Fruit fly (Drosophila melanogaster) whole organism, embryonic: Measurements from ENCODE around the gene Glut4EF.

Experiments used
- CG10565 ChIP-seq: fragments of 200-800 bp; sonication (Bioruptor generic); optimal IDR thresholded peaks from 3 replicates; lab custom pipeline; 2016; ENCODE audit warnings: missing biosample characterization, mild to moderate bottlenecking, missing genetic modification characterization
- CG11247 ChIP-seq: fragments of 200-800 bp; sonication (Bioruptor generic); IDR thresholded peaks from 2 replicates; pipeline ENCODE4 v1.3.6; 2022; ENCODE audit warnings: missing biosample characterization, missing genetic modification characterization
- CG11504 ChIP-seq: fragments of 200-800 bp; sonication (Bioruptor generic); optimal IDR thresholded peaks from 3 replicates; lab custom pipeline; 2019; ENCODE audit warnings: missing biosample characterization, mild to moderate bottlenecking, missing genetic modification characterization, moderate library complexity
- CG12219 ChIP-seq: fragments of 200-800 bp; sonication (Bioruptor generic); optimal IDR thresholded peaks from 3 replicates; lab custom pipeline; 2018; ENCODE audit warnings: missing biosample characterization, mild to moderate bottlenecking, missing genetic modification characterization
- CG17568 ChIP-seq: fragments of 200-800 bp; sonication (Bioruptor generic); optimal IDR thresholded peaks from 2 replicates; lab custom pipeline; 2018; ENCODE audit warnings: missing biosample characterization, mild to moderate bottlenecking, missing genetic modification characterization, moderate library complexity
- CG2116 ChIP-seq: fragments of 200-800 bp; sonication (Bioruptor generic); optimal IDR thresholded peaks from 3 replicates; lab custom pipeline; 2018; ENCODE audit warnings: missing biosample characterization, mild to moderate bottlenecking, missing genetic modification characterization
- CG31388 ChIP-seq: fragments of 200-800 bp; sonication (Bioruptor generic); optimal IDR thresholded peaks from 2 replicates; lab custom pipeline; 2016; ENCODE audit warnings: missing biosample characterization, missing genetic modification characterization
- CG34422 ChIP-seq: fragments of 200-800 bp; sonication (Bioruptor generic); IDR thresholded peaks from 3 replicates; pipeline ENCODE4 v1.3.6; 2022; ENCODE audit warnings: missing biosample characterization, missing genetic modification characterization
- CG4328 ChIP-seq: fragments of 200-800 bp; sonication (Bioruptor generic); optimal IDR thresholded peaks from 3 replicates; lab custom pipeline; 2017; ENCODE audit warnings: missing biosample characterization, missing genetic modification reagents, missing genetic modification characterization
- CG4820 ChIP-seq: fragments of 200-800 bp; sonication (Bioruptor generic); optimal IDR thresholded peaks from 3 replicates; lab custom pipeline; 2016; ENCODE audit warnings: missing biosample characterization, missing genetic modification characterization
- CG7357 ChIP-seq: fragments of 200-800 bp; sonication (Bioruptor generic); IDR thresholded peaks from 3 replicates; pipeline ENCODE4 v1.3.6; 2022; ENCODE audit warnings: missing biosample characterization, missing genetic modification characterization
- CG7839 ChIP-seq: fragments of 200-800 bp; sonication (Bioruptor generic); optimal IDR thresholded peaks from 3 replicates; lab custom pipeline; 2018; ENCODE audit warnings: missing biosample characterization, mild to moderate bottlenecking, missing genetic modification characterization, moderate library complexity
- CG8359 ChIP-seq: fragments of 200-800 bp; sonication (Bioruptor generic); optimal IDR thresholded peaks from 2 replicates; lab custom pipeline; 2017; ENCODE audit warnings: missing biosample characterization, mild to moderate bottlenecking, missing genetic modification characterization, borderline replicate concordance
- CG9609 ChIP-seq: fragments of 200-800 bp; sonication (Bioruptor generic); optimal IDR thresholded peaks from 3 replicates; lab custom pipeline; 2016; ENCODE audit warnings: missing biosample characterization, missing genetic modification characterization
- CG9797 ChIP-seq: fragments of 200-800 bp; sonication (Bioruptor generic); optimal IDR thresholded peaks from 3 replicates; lab custom pipeline; 2018; ENCODE audit warnings: missing biosample characterization, mild to moderate bottlenecking, missing genetic modification characterization
- Camta ChIP-seq: fragments of 200-800 bp; sonication (Bioruptor generic); optimal IDR thresholded peaks from 2 replicates; lab custom pipeline; 2016; ENCODE audit warnings: missing biosample characterization, missing genetic modification characterization
- CoRest ChIP-seq: fragments of 200-800 bp; sonication (Bioruptor generic); optimal IDR thresholded peaks from 3 replicates; lab custom pipeline; 2018; ENCODE audit warnings: missing biosample characterization, mild to moderate bottlenecking, missing genetic modification characterization, moderate library complexity
- Dek ChIP-seq: fragments of 200-800 bp; sonication (Bioruptor generic); optimal IDR thresholded peaks from 3 replicates; lab custom pipeline; 2019; ENCODE audit warnings: missing biosample characterization, mild to moderate bottlenecking, missing genetic modification characterization, moderate library complexity
- Dll ChIP-seq: fragments of 200-800 bp; sonication (Bioruptor generic); IDR thresholded peaks from 4 replicates; pipeline ENCODE4 v1.3.6; 2022; ENCODE audit warnings: missing biosample characterization, missing genetic modification characterization; ENCODE audit not compliant: partially characterized antibody
- Dp ChIP-seq: fragments of 200-800 bp; sonication (Bioruptor generic); optimal IDR thresholded peaks from 2 replicates; lab custom pipeline; 2018; ENCODE audit warnings: missing biosample characterization, mild to moderate bottlenecking, missing genetic modification characterization, moderate library complexity
- Dref ChIP-seq: fragments of 200-800 bp; sonication (Bioruptor generic); IDR thresholded peaks from 2 replicates; pipeline ENCODE4 v1.3.6; 2022; ENCODE audit warnings: missing biosample characterization, missing genetic modification characterization
- MBD-R2 ChIP-seq: fragments of 200-800 bp; sonication (Bioruptor generic); IDR thresholded peaks from 2 replicates; pipeline ENCODE4 v1.3.6; 2022; ENCODE audit warnings: missing biosample characterization, missing genetic modification characterization
- Med ChIP-seq: fragments of 200-800 bp; sonication (Bioruptor generic); peaks from one replicate; lab custom pipeline; 2016; ENCODE audit warnings: missing biosample characterization, missing genetic modification characterization, mild to moderate bottlenecking, inconsistent platforms, moderate library complexity
- NC2α ChIP-seq: fragments of 200-800 bp; sonication (Bioruptor generic); optimal IDR thresholded peaks from 2 replicates; lab custom pipeline; 2016; ENCODE audit warnings: missing biosample characterization, missing genetic modification characterization
- Nf-YB ChIP-seq: fragments of 200-800 bp; sonication (Bioruptor generic); optimal IDR thresholded peaks from 3 replicates; lab custom pipeline; 2019; ENCODE audit warnings: missing biosample characterization, mild to moderate bottlenecking, missing genetic modification characterization, moderate library complexity
- Nf-YC ChIP-seq: fragments of 200-800 bp; optimal IDR thresholded peaks from 3 replicates; lab custom pipeline; 2019; ENCODE audit warnings: missing biosample characterization, mild to moderate bottlenecking, missing genetic modification characterization, moderate library complexity
- Pdp1 ChIP-seq, 2 experiments: fragments of 200-800 bp; sonication (Bioruptor generic); optimal IDR thresholded peaks; 3 replicates each; lab custom pipeline; 2016; ENCODE audit warnings: missing biosample characterization in 2 of 2, missing genetic modification characterization in 2 of 2, mild to moderate bottlenecking in 1 of 2, moderate library complexity in 1 of 2
- Scr ChIP-seq: fragments of 200-800 bp; sonication (Bioruptor generic); IDR thresholded peaks from 2 replicates; pipeline ENCODE4 v1.3.6; 2022; ENCODE audit warnings: missing biosample characterization, missing genetic modification characterization; ENCODE audit not compliant: partially characterized antibody
- Six4 ChIP-seq: fragments of 200-800 bp; sonication (Bioruptor generic); optimal IDR thresholded peaks from 2 replicates; lab custom pipeline; 2016; ENCODE audit warnings: missing biosample characterization, missing genetic modification characterization
- Trl ChIP-seq, 3 experiments: fragments of >200 bp in 2 of 3; fragments of 200-800 bp in 1 of 3; sonication (Bioruptor generic) in 1 of 3; optimal IDR thresholded peaks; 2 replicates in 1 of 3; 3 replicates in 2 of 3; lab custom pipeline; 2016 to 2017; ENCODE audit warnings: missing biosample characterization in 1 of 3, missing genetic modification characterization in 1 of 3
- Usf ChIP-seq: fragments of 200-800 bp; sonication (Bioruptor generic); optimal IDR thresholded peaks from 2 replicates; lab custom pipeline; 2017; ENCODE audit warnings: missing genotype, missing biosample characterization, missing genetic modification characterization
- bigmax ChIP-seq: fragments of 200-800 bp; sonication (Bioruptor generic); optimal IDR thresholded peaks from 2 replicates; lab custom pipeline; 2018; ENCODE audit warnings: missing biosample characterization, mild to moderate bottlenecking, missing genetic modification characterization
- btn ChIP-seq: fragments of 200-800 bp; sonication (Bioruptor generic); optimal IDR thresholded peaks from 2 replicates; lab custom pipeline; 2016; ENCODE audit warnings: missing biosample characterization, missing genetic modification characterization
- ci ChIP-seq: fragments of 200-800 bp; sonication (Bioruptor generic); IDR thresholded peaks from 3 replicates; pipeline ENCODE4 v1.3.6; 2022; ENCODE audit warnings: missing biosample characterization, missing genetic modification characterization
- crol ChIP-seq: fragments of 200-800 bp; sonication (Bioruptor generic); IDR thresholded peaks from 2 replicates; pipeline ENCODE4 v1.3.6; 2022; ENCODE audit warnings: missing biosample characterization, missing genetic modification characterization
- crp ChIP-seq, 2 experiments: fragments of 200-800 bp; sonication (Bioruptor generic); optimal IDR thresholded peaks; 2 replicates in 1 of 2; 3 replicates in 1 of 2; lab custom pipeline; 2017; ENCODE audit warnings: missing biosample characterization in 2 of 2, missing genetic modification characterization in 2 of 2, mild to moderate bottlenecking in 1 of 2, moderate library complexity in 1 of 2
- cwo ChIP-seq: fragments of 200-800 bp; sonication (Bioruptor generic); optimal IDR thresholded peaks from 3 replicates; lab custom pipeline; 2017; ENCODE audit warnings: missing biosample characterization, missing genetic modification characterization, mild to moderate bottlenecking, moderate library complexity, missing genetic modification reagents
- dimm ChIP-seq: fragments of 200-800 bp; sonication (Bioruptor generic); IDR thresholded peaks from 2 replicates; pipeline ENCODE4 v1.3.6; 2022; ENCODE audit warnings: missing biosample characterization, missing genetic modification characterization
- dmrt11E ChIP-seq: fragments of 200-800 bp; sonication (Bioruptor generic); optimal IDR thresholded peaks from 3 replicates; lab custom pipeline; 2018; ENCODE audit warnings: missing biosample characterization, mild to moderate bottlenecking, missing genetic modification characterization, moderate library complexity
- fd64A ChIP-seq: fragments of 200-800 bp; sonication (Bioruptor generic); optimal IDR thresholded peaks from 3 replicates; lab custom pipeline; 2018; ENCODE audit warnings: missing biosample characterization, mild to moderate bottlenecking, missing genetic modification characterization
- fru ChIP-seq: fragments of >200 bp; optimal IDR thresholded peaks from 2 replicates; lab custom pipeline; 2017
- gro ChIP-seq: fragments of 200-800 bp; sonication (Bioruptor generic); optimal IDR thresholded peaks from 2 replicates; lab custom pipeline; 2016; ENCODE audit warnings: missing biosample characterization, missing genetic modification characterization
- kah ChIP-seq: fragments of 200-800 bp; sonication (Bioruptor generic); optimal IDR thresholded peaks from 2 replicates; lab custom pipeline; 2018; ENCODE audit warnings: missing biosample characterization, mild to moderate bottlenecking, missing genetic modification characterization
- maf-S ChIP-seq: fragments of 200-800 bp; sonication (Bioruptor generic); optimal IDR thresholded peaks from 2 replicates; lab custom pipeline; 2016; ENCODE audit warnings: missing biosample characterization, missing genetic modification characterization
- phol ChIP-seq: fragments of 200-800 bp; sonication (Bioruptor generic); optimal IDR thresholded peaks from 3 replicates; lab custom pipeline; 2018; ENCODE audit warnings: missing biosample characterization, mild to moderate bottlenecking, missing genetic modification characterization, moderate library complexity
- pum ChIP-seq: fragments of 200-800 bp; sonication (Bioruptor generic); optimal IDR thresholded peaks from 2 replicates; lab custom pipeline; 2016; ENCODE audit warnings: missing biosample characterization, missing genetic modification characterization
- shn ChIP-seq: fragments of 200-800 bp; sonication (Bioruptor generic); optimal IDR thresholded peaks from 3 replicates; lab custom pipeline; 2016; ENCODE audit warnings: missing biosample characterization, missing genetic modification characterization
- sug ChIP-seq: fragments of 200-800 bp; optimal IDR thresholded peaks from 2 replicates; lab custom pipeline; 2019; ENCODE audit warnings: missing biosample characterization, mild to moderate bottlenecking, missing genetic modification characterization, moderate library complexity
- tx ChIP-seq: fragments of 200-800 bp; sonication (Bioruptor generic); optimal IDR thresholded peaks from 2 replicates; lab custom pipeline; 2016; ENCODE audit warnings: missing biosample characterization, missing genetic modification characterization
- wor ChIP-seq: fragments of 200-800 bp; sonication (Bioruptor generic); IDR thresholded peaks from 2 replicates; pipeline ENCODE4 v1.3.6; 2022; ENCODE audit warnings: missing biosample characterization, missing genetic modification characterization

The Glut4EF gene

DNA sequence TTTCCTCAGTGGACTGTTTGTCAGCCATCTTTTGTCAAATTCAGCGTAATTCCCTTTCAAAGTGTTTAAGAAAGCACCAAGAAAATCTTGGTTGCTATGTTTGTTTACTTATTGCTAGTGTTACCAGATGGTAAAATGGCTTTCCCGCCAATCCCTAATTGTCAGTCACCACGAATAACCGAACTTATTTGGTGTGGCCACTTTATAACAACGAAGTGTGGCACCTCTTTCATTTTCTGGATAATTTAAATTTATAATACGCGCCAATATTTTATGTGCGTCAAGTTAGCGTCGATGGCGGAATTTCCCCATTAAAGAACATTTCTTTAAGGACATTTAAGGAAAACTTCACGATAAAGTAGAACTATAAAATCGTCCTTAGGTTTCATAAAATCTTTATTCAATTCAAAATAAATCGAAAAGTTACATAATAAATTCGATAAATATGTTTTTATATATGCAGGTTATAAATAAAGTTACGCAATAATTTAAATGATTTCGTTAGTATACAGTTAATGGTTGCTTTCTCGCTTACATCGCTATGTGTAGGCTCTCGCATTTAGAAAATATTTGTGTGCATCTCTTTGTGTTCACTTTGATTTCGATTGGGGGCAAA is 126.8 kb downstream of the Glut4EF start, which contains the start of gene CG5359 (continued):
- TF ChIP-seq Med (GFP tag; lab: Kevin White, UChicago) (peak; percentile 29), CG9797 (GFP tag; lab: Kevin White, UChicago) (peak; percentile 68), gro (no peak), CG17568 (GFP tag; lab: Kevin White, UChicago) (no peak), Dek (no peak), Dref (peak; percentile 46), Dp (GFP tag; lab: Kevin White, UChicago) (peak; percentile 93), tx (GFP tag; lab: Kevin White, UChicago) (no peak), sug (tag; lab: Kevin White, UChicago) (no peak), NC2α (GFP tag; lab: Kevin White, UChicago) (no peak), fd64A (no peak), crp (GFP tag; optimal IDR thresholded peaks at IDR 0.05; lab: Kevin White, UChicago) (no peak), ci (GFP tag; lab: Robert Waterston, UW) (peak; percentile 9; the same call in 1 of the 3 replicates), fru (lab: Kevin White, UChicago) (no peak), shn (no peak), CG8359 (GFP tag; lab: Kevin White, UChicago) (no peak), CG2116 (GFP tag; lab: Kevin White, UChicago) (peak; percentile 31), Camta (no peak), Pdp1 (GFP tag; optimal IDR thresholded peaks at IDR 0.05; lab: Kevin White, UChicago) (peak in 1 of 2 experiments; percentile 87), CG4820 (GFP tag; lab: Kevin White, UChicago) (no peak), pum (GFP tag; lab: Kevin White, UChicago) (no peak), Usf (GFP tag; lab: Kevin White, UChicago) (no peak), dmrt11E (tag; lab: Kevin White, UChicago) (no peak), maf-S (GFP tag; lab: Kevin White, UChicago) (no peak), Nf-YC (tag; lab: Kevin White, UChicago) (no peak), CG7357 (GFP tag; lab: Robert Waterston, UW) (no peak), btn (GFP tag; lab: Kevin White, UChicago) (no peak), CG11247 (GFP tag; lab: Robert Waterston, UW) (no peak), kah (GFP tag; lab: Kevin White, UChicago) (no peak), phol (peak; percentile 28), cwo (no peak), CG9609 (GFP tag; lab: Kevin White, UChicago) (no peak), CG10565 (GFP tag; lab: Kevin White, UChicago) (no peak), Trl (optimal IDR thresholded peaks at IDR 0.05; lab: Kevin White, UChicago) (no peak), Trl (GFP tag; optimal IDR thresholded peaks at IDR 0.05; lab: Kevin White, UChicago) (no peak), bigmax (GFP tag; lab: Kevin White, UChicago) (no peak), wor (GFP tag; lab: Robert Waterston, UW) (no peak), crol (no peak), CG34422 (GFP tag; lab: Robert Waterston, UW) (peak; percentile 63; the same call in 1 of the 3 replicates), CG11504 (no peak), Dll (GFP tag; lab: Robert Waterston, UW) (0 out of 4 replicates have a peak, but pooled peaks have one; percentile 32), dimm (no peak), MBD-R2 (GFP tag; lab: Robert Waterston, UW) (peak; percentile 84), Scr (peak; percentile 44), CG12219 (GFP tag; lab: Kevin White, UChicago) (no peak), Nf-YB (GFP tag; lab: Kevin White, UChicago) (no peak), Six4 (no peak), CG4328 (GFP tag; lab: Kevin White, UChicago) (no peak), CoRest (tag; lab: Kevin White, UChicago) (no peak), CG7839 (no peak), CG31388 (GFP tag; lab: Kevin White, UChicago) (no peak)
